Worm (Caenorhabditis elegans) whole organism, young adult: Measurements from ENCODE around the gene srlf-3.

Experiments used
- Y53F4B.3 ChIP-seq: fragments of 200-800 bp; sonication (Bioruptor generic); IDR thresholded peaks from 2 replicates; pipeline ENCODE4 v1.3.6; 2022; ENCODE audit warnings: missing genetic modification reagents, missing genetic modification characterization, missing compliant biosample characterization
- ama-1 ChIP-seq, 3 experiments: fragments of 150-350 bp in 1 of 3; sonication (generic microtip) in 2 of 3; optimal IDR thresholded peaks; 2 replicates each; lab custom pipeline; 2014 to 2018; ENCODE audit warnings: missing biosample characterization in 2 of 3, missing genetic modification characterization in 2 of 3, missing genetic modification reagents in 2 of 3
- rec-8 ChIP-seq, 2 experiments: sonication (generic microtip); optimal IDR thresholded peaks; 2 replicates each; lab custom pipeline; 2016; ENCODE audit warnings: mild to moderate bottlenecking in 2 of 2, missing genetic modification characterization in 2 of 2, missing genetic modification reagents in 2 of 2, missing genotype in 2 of 2, missing biosample characterization in 1 of 2, missing compliant biosample characterization in 1 of 2, moderate library complexity in 1 of 2
- snpc-1.3 ChIP-seq: sonication (generic microtip); optimal IDR thresholded peaks from 2 replicates; lab custom pipeline; 2017; ENCODE audit warnings: missing genetic modification characterization, mild to moderate bottlenecking, missing compliant biosample characterization, antibody characterized with exemption, moderate library complexity, missing genotype, missing genetic modification reagents; ENCODE audit not compliant: insufficient read depth

- TF ChIP-seq ama-1 (optimal IDR thresholded peaks at IDR 0.05; lab: Kevin White, UChicago) = no peak
- TF ChIP-seq ama-1 (GFP tag; optimal IDR thresholded peaks at IDR 0.05; lab: Kevin White, UChicago) = no peak
- no peak for TF ChIP-seq Y53F4B.3 (GFP tag; lab: Robert Waterston, UW)
- TF ChIP-seq rec-8 (tag; optimal IDR thresholded peaks at IDR 0.05; lab: Kevin White, UChicago) = no peak
- no peak for TF ChIP-seq snpc-1.3 (tag; lab: Kevin White, UChicago)
These were observed 43.1 kb downstream of the srlf-3 start for ce11 chrIV:8530042-8531027.
